Worm (Caenorhabditis elegans) whole organism, young adult: ENCODE measurements around the gene rsp-3.

Experiments
- B0019.2 ChIP-seq: fragments of 200-800 bp; sonication (Bioruptor generic); conservative IDR thresholded peaks from 2 replicates; pipeline ENCODE4 v1.3.6; 2022; ENCODE audit warnings: missing genetic modification reagents, missing genetic modification characterization, missing compliant biosample characterization
- B0035.1 ChIP-seq: sonication (generic microtip); optimal IDR thresholded peaks from 2 replicates; lab custom pipeline; 2016; ENCODE audit warnings: missing genetic modification characterization, mild to moderate bottlenecking, missing compliant biosample characterization, missing genotype, missing genetic modification reagents
- F22D6.2 ChIP-seq: sonication (generic microtip); optimal IDR thresholded peaks from 2 replicates; lab custom pipeline; 2016; ENCODE audit warnings: mild to moderate bottlenecking, missing genetic modification characterization, missing compliant biosample characterization
- F37B4.10 ChIP-seq: fragments of 200-800 bp; sonication (Bioruptor generic); IDR thresholded peaks from 2 replicates; pipeline ENCODE4 v1.3.6; 2022; ENCODE audit warnings: missing genetic modification characterization, missing compliant biosample characterization
- F55B11.4 ChIP-seq: sonication (generic microtip); optimal IDR thresholded peaks from 2 replicates; lab custom pipeline; 2016; ENCODE audit warnings: missing compliant biosample characterization, missing genetic modification characterization, borderline replicate concordance; ENCODE audit not compliant: insufficient read depth
- Y53F4B.3 ChIP-seq: fragments of 200-800 bp; sonication (Bioruptor generic); IDR thresholded peaks from 2 replicates; pipeline ENCODE4 v1.3.6; 2022; ENCODE audit warnings: missing genetic modification reagents, missing genetic modification characterization, missing compliant biosample characterization
- Y53G8AR.9 ChIP-seq: fragments of 200-800 bp; sonication (Bioruptor generic); conservative IDR thresholded peaks from 2 replicates; pipeline ENCODE4 v1.3.6; 2022; ENCODE audit warnings: missing genetic modification reagents, missing genetic modification characterization, missing compliant biosample characterization
- Y79H2A.3 ChIP-seq: fragments of 200-800 bp; sonication (Bioruptor generic); conservative IDR thresholded peaks from 2 replicates; pipeline ENCODE4 v1.3.6; 2022; ENCODE audit warnings: missing genetic modification reagents, missing genetic modification characterization, missing compliant biosample characterization
- aptf-3 ChIP-seq: fragments of 200-800 bp; sonication (Bioruptor generic); IDR thresholded peaks from 2 replicates; pipeline ENCODE4 v1.3.6; 2022; ENCODE audit warnings: missing genetic modification characterization, missing compliant biosample characterization
- atf-7 ChIP-seq: sonication (generic microtip); optimal IDR thresholded peaks from 2 replicates; lab custom pipeline; 2017; ENCODE audit warnings: mild to moderate bottlenecking, missing genetic modification characterization, missing compliant biosample characterization
- attf-6 ChIP-seq: fragments of 200-800 bp; sonication (Bioruptor generic); IDR thresholded peaks from 2 replicates; pipeline ENCODE4 v1.3.6; 2022; ENCODE audit warnings: missing genetic modification reagents, missing genetic modification characterization, missing compliant biosample characterization
- ceh-58 ChIP-seq: fragments of 200-800 bp; sonication (Bioruptor generic); IDR thresholded peaks from 2 replicates; pipeline ENCODE4 v1.3.6; 2022; ENCODE audit warnings: missing genetic modification characterization, missing compliant biosample characterization
- ceh-79 ChIP-seq: sonication (generic microtip); optimal IDR thresholded peaks from 2 replicates; lab custom pipeline; 2017; ENCODE audit warnings: mild to moderate bottlenecking, missing genetic modification characterization, missing compliant biosample characterization
- egl-44 ChIP-seq: fragments of 200-800 bp; sonication (Bioruptor generic); IDR thresholded peaks from 2 replicates; pipeline ENCODE4 v1.3.6; 2022; ENCODE audit warnings: missing genetic modification reagents, missing genetic modification characterization, missing compliant biosample characterization
- fkh-3 ChIP-seq: sonication (generic microtip); optimal IDR thresholded peaks from 2 replicates; lab custom pipeline; 2016; ENCODE audit warnings: mild to moderate bottlenecking, missing genetic modification characterization, missing compliant biosample characterization
- him-1 ChIP-seq: sonication (generic microtip); optimal IDR thresholded peaks from 2 replicates; lab custom pipeline; 2016; ENCODE audit warnings: missing genotype, missing genetic modification reagents, missing genetic modification characterization, missing compliant biosample characterization
- hmg-20 ChIP-seq: fragments of 200-800 bp; sonication (Bioruptor generic); IDR thresholded peaks from 2 replicates; pipeline ENCODE4 v1.3.6; 2022; ENCODE audit warnings: missing genetic modification reagents, missing genetic modification characterization, missing compliant biosample characterization
- lin-35 ChIP-seq, 3 experiments: fragments of 150-350 bp in 2 of 3; sonication (generic microtip) in 1 of 3; optimal IDR thresholded peaks; 2 replicates each; lab custom pipeline; 2014 to 2018; ENCODE audit warnings: missing biosample characterization in 3 of 3, missing genetic modification characterization in 3 of 3, missing genetic modification reagents in 3 of 3
- madf-6 ChIP-seq: fragments of 200-800 bp; sonication (Bioruptor generic); IDR thresholded peaks from 2 replicates; pipeline ENCODE4 v1.3.6; 2022; ENCODE audit warnings: missing genetic modification reagents, missing genetic modification characterization, missing compliant biosample characterization
- mcd-1 ChIP-seq: fragments of 200-800 bp; sonication (Bioruptor generic); IDR thresholded peaks from 2 replicates; pipeline ENCODE4 v1.3.6; 2022; ENCODE audit warnings: missing genetic modification reagents, missing genetic modification characterization, missing compliant biosample characterization
- nfya-1 ChIP-seq: sonication (generic microtip); optimal IDR thresholded peaks from 2 replicates; lab custom pipeline; 2017; ENCODE audit warnings: antibody characterized with exemption, missing compliant biosample characterization, missing genetic modification characterization, borderline replicate concordance; ENCODE audit not compliant: insufficient read depth
- nfyb-1 ChIP-seq: fragments of 200-800 bp; sonication (Bioruptor generic); IDR thresholded peaks from 2 replicates; pipeline ENCODE4 v1.3.6; 2022; ENCODE audit warnings: missing genetic modification reagents, missing genetic modification characterization, missing compliant biosample characterization
- nhr-90 ChIP-seq: sonication (generic microtip); optimal IDR thresholded peaks from 2 replicates; lab custom pipeline; 2016; ENCODE audit warnings: missing genotype, mild to moderate bottlenecking, missing genetic modification characterization, missing compliant biosample characterization
- rec-8 ChIP-seq, 2 experiments: sonication (generic microtip); optimal IDR thresholded peaks; 2 replicates each; lab custom pipeline; 2016; ENCODE audit warnings: mild to moderate bottlenecking in 2 of 2, missing genetic modification characterization in 2 of 2, missing genetic modification reagents in 2 of 2, missing genotype in 2 of 2, missing biosample characterization in 1 of 2, missing compliant biosample characterization in 1 of 2, moderate library complexity in 1 of 2
- repo-1 ChIP-seq: sonication (generic microtip); optimal IDR thresholded peaks from 2 replicates; lab custom pipeline; 2017; ENCODE audit warnings: mild to moderate bottlenecking, missing genetic modification characterization, missing compliant biosample characterization
- rpc-1 ChIP-seq, 2 experiments: fragments of 150-350 bp in 1 of 2; sonication (generic microtip) in 1 of 2; optimal IDR thresholded peaks; 2 replicates each; lab custom pipeline; 2014 to 2018; ENCODE audit warnings: missing biosample characterization in 1 of 2, missing genetic modification characterization in 1 of 2, missing genetic modification reagents in 1 of 2, missing genotype in 1 of 2
- snpc-1.3 ChIP-seq: sonication (generic microtip); optimal IDR thresholded peaks from 2 replicates; lab custom pipeline; 2017; ENCODE audit warnings: missing genetic modification characterization, mild to moderate bottlenecking, missing compliant biosample characterization, antibody characterized with exemption, moderate library complexity, missing genotype, missing genetic modification reagents; ENCODE audit not compliant: insufficient read depth
- tlf-1 ChIP-seq: fragments of 200-800 bp; sonication (Bioruptor generic); optimal IDR thresholded peaks from 2 replicates; lab custom pipeline; 2018; ENCODE audit warnings: mild to moderate bottlenecking, missing genetic modification characterization, missing compliant biosample characterization
- unc-62 ChIP-seq: fragments of 150-350 bp; optimal IDR thresholded peaks from 2 replicates; lab custom pipeline; 2014; ENCODE audit warnings: missing biosample characterization, missing genetic modification reagents, missing genetic modification characterization
- xnd-1 ChIP-seq: sonication (generic microtip); optimal IDR thresholded peaks from 2 replicates; lab custom pipeline; 2016; ENCODE audit warnings: missing genotype, missing genetic modification reagents, missing genetic modification characterization, missing compliant biosample characterization

rsp-3 gene

ce11 chrIII:12685372-12686298 lies 2.1 kb downstream of the rsp-3 start (continued):
- TF ChIP-seq Y79H2A.3 (GFP tag; lab: Robert Waterston, UW) (no peak), aptf-3 (GFP tag; lab: Robert Waterston, UW) (no peak), nfyb-1 (GFP tag; lab: Robert Waterston, UW) (peak; percentile 40; the same call in 1 of the 2 replicates)

- TF ChIP-seq Y53F4B.3: no peak
- no peak for TF ChIP-seq rpc-1 (optimal IDR thresholded peaks at IDR 0.05; lab: Kevin White, UChicago)
- TF ChIP-seq rpc-1 (tag; optimal IDR thresholded peaks at IDR 0.05; lab: Kevin White, UChicago): no peak
- no peak for TF ChIP-seq fkh-3 (tag; lab: Kevin White, UChicago)
- TF ChIP-seq egl-44 (GFP tag; lab: Robert Waterston, UW): no peak
- no peak for TF ChIP-seq madf-6 (GFP tag; lab: Robert Waterston, UW)
- no peak for TF ChIP-seq nhr-90
- no peak for TF ChIP-seq xnd-1 (tag; lab: Kevin White, UChicago)
- TF ChIP-seq F37B4.10 (GFP tag; lab: Robert Waterston, UW): no peak
- no peak for TF ChIP-seq atf-7 (tag; lab: Kevin White, UChicago)
- TF ChIP-seq ceh-79 (tag; lab: Kevin White, UChicago): no peak
- no peak for TF ChIP-seq repo-1 (tag; lab: Kevin White, UChicago)
- TF ChIP-seq attf-6 (GFP tag; lab: Robert Waterston, UW): no peak
- no peak for TF ChIP-seq B0019.2 (GFP tag; lab: Robert Waterston, UW)
- TF ChIP-seq hmg-20 (GFP tag; lab: Robert Waterston, UW): no peak
- no peak for TF ChIP-seq F55B11.4 (tag; lab: Kevin White, UChicago)
- TF ChIP-seq lin-35 (GFP tag; optimal IDR thresholded peaks at IDR 0.05; lab: Kevin White, UChicago): no peak
- no peak for TF ChIP-seq Y53G8AR.9 (GFP tag; lab: Robert Waterston, UW)
- no peak for TF ChIP-seq him-1 (tag; lab: Kevin White, UChicago)
- TF ChIP-seq B0035.1: no peak
- TF ChIP-seq nfya-1 (tag; lab: Kevin White, UChicago): no peak
Observed at ce11 chrIII:12680266-12680665, 7.5 kb downstream of the rsp-3 start.

DNA sequence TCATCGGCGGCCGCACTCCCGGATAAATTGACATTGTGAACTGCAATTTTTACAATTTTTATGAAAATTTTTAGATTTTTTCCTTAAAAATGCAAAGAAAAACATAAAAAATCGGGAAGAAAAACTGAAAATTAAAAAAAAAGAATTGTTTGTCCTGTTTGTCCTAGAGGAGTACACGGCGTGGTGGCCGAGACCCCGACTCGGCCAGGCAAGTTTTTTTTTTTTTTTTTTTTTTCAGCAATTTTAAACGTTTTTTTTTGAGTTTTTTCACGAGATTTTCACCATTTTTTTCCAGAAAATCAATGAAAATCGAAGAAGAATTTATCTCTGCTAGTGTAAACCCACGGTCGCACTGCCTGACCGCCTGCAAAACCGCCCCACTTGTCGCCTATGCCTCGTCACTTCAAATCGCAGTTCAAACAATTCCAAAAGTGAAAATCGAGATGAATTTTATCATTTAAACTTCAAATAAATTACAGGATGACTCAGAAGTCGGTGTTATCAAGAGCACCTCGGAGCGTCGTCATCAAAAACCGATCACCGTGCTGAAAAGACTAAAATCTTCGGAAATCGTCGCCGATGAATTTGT lies 14.2 kb downstream of the rsp-3 start, which contains the start of the genes taf-7.2 and elpc-2:
Gene taf-7.2, minus strand, starts transcription at position 42 of the 589 bp plus-strand sequence.
Gene elpc-2, plus strand, starts transcription at position 296 of the 589 bp plus-strand sequence.
- TF ChIP-seq rec-8 (tag; optimal IDR thresholded peaks at IDR 0.05; lab: Kevin White, UChicago): peak in 1 of 2 experiments; percentile 8
- TF ChIP-seq ceh-58 (GFP tag; lab: Robert Waterston, UW): no peak
- no peak for TF ChIP-seq F22D6.2 (tag; lab: Kevin White, UChicago)
- peak; percentile 51 for TF ChIP-seq mcd-1
- TF ChIP-seq snpc-1.3 (tag; lab: Kevin White, UChicago): peak; percentile 8

DNA sequence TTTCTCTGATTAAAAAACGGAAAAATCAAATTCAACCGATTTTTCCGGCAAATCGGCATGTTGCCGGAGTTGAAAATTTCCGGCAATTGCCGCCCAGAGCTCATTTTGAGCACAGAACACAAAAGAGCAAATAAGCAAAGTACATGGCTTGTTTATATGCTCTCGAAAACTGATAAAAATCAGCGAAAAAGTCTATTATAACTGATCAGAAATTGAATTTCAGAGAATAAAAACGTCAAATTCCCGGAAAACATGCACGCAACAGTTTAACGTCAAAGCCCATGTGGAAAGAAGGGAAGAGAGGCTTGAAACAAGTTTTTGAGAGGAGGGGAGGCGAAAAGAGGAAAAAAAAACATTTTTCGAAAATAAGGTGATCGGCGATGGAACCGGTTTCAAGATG lies 18.9 kb downstream of the rsp-3 start:
- no peak for TF ChIP-seq unc-62 (GFP tag; lab: Kevin White, UChicago)
- TF ChIP-seq tlf-1 (GFP tag; lab: Kevin White, UChicago): no peak
